Fruit fly (Drosophila melanogaster) whole organism, wandering third instar larva: ENCODE results near the gene Rab9E.
"Not testable (repeated sequence)": the region's sequence is repeated elsewhere in the genome, so short reads cannot be mapped to it uniquely, and the experiment has no call there.

Experiments used
- Abd-B ChIP-seq: fragments of >200 bp; optimal IDR thresholded peaks from 2 replicates; lab custom pipeline; 2017; ENCODE audit warnings: missing biosample characterization, missing genetic modification characterization
- CG32264 ChIP-seq: fragments of 200-800 bp; sonication (Bioruptor generic); optimal IDR thresholded peaks from 2 replicates; lab custom pipeline; 2016; ENCODE audit warnings: missing biosample characterization, missing genetic modification characterization
- CG9705 ChIP-seq: fragments of 200-800 bp; sonication (Bioruptor generic); optimal IDR thresholded peaks from 2 replicates; lab custom pipeline; 2018; ENCODE audit warnings: missing biosample characterization, mild to moderate bottlenecking, missing genetic modification characterization
- CrebA ChIP-seq: fragments of 200-800 bp; sonication (Bioruptor generic); optimal IDR thresholded peaks from 2 replicates; lab custom pipeline; 2016; ENCODE audit warnings: missing biosample characterization, mild to moderate bottlenecking, missing genetic modification characterization, borderline replicate concordance
- Dfd ChIP-seq: fragments of >200 bp; optimal IDR thresholded peaks from 2 replicates; lab custom pipeline; 2017; ENCODE audit warnings: missing biosample characterization, missing genetic modification characterization
- Dif ChIP-seq: fragments of 200-275, 200-300 bp; sonication (Bioruptor generic); optimal IDR thresholded peaks from 2 replicates; lab custom pipeline; 2018; ENCODE audit warnings: missing biosample characterization, missing genetic modification characterization; ENCODE audit not compliant: partially characterized antibody
- GATAd ChIP-seq: sonication (Bioruptor generic); optimal IDR thresholded peaks from 2 replicates; lab custom pipeline; 2016; ENCODE audit warnings: missing biosample characterization, missing genetic modification characterization
- HLH106 ChIP-seq: fragments of 200-800 bp; optimal IDR thresholded peaks from 3 replicates; lab custom pipeline; 2019; ENCODE audit warnings: missing biosample characterization, mild to moderate bottlenecking, missing genetic modification characterization, moderate library complexity
- Hnf4 ChIP-seq: fragments of 200-800 bp; sonication (Bioruptor generic); optimal IDR thresholded peaks from 2 replicates; lab custom pipeline; 2016; ENCODE audit warnings: missing biosample characterization, mild to moderate bottlenecking, missing genetic modification characterization
- Hr78 ChIP-seq: fragments of >200 bp; optimal IDR thresholded peaks from 2 replicates; lab custom pipeline; 2017; ENCODE audit warnings: missing biosample characterization, missing genetic modification characterization
- Hr83 ChIP-seq: fragments of 200-300 bp; sonication (Bioruptor generic); optimal IDR thresholded peaks from 2 replicates; lab custom pipeline; 2016; ENCODE audit warnings: missing biosample characterization, mild to moderate bottlenecking, missing genetic modification characterization, moderate library complexity; ENCODE audit not compliant: poor library complexity, severe bottlenecking
- N ChIP-seq: fragments of >200 bp; optimal IDR thresholded peaks from 2 replicates; lab custom pipeline; 2018; ENCODE audit warnings: missing biosample characterization, missing external identifiers, missing genetic modification characterization
- OdsH ChIP-seq: fragments of 200-800 bp; sonication (Bioruptor generic); optimal IDR thresholded peaks from 2 replicates; lab custom pipeline; 2016; ENCODE audit warnings: missing biosample characterization, mild to moderate bottlenecking, missing genetic modification characterization
- Sp1 ChIP-seq: fragments of 200-800 bp; sonication (Bioruptor generic); optimal IDR thresholded peaks from 3 replicates; lab custom pipeline; 2019; ENCODE audit warnings: missing biosample characterization, mild to moderate bottlenecking, missing genetic modification characterization, moderate library complexity
- Vsx2 ChIP-seq: fragments of 200-300, 225-300 bp; sonication (Bioruptor generic); optimal IDR thresholded peaks from 2 replicates; lab custom pipeline; 2018; ENCODE audit warnings: missing biosample characterization, missing genetic modification characterization; ENCODE audit not compliant: partially characterized antibody
- br ChIP-seq: fragments of 200-800 bp; sonication (Bioruptor generic); optimal IDR thresholded peaks from 2 replicates; lab custom pipeline; 2016; ENCODE audit warnings: missing biosample characterization, missing genetic modification characterization
- brk ChIP-seq: fragments of 200-800 bp; sonication (Bioruptor generic); optimal IDR thresholded peaks from 2 replicates; lab custom pipeline; 2016; ENCODE audit warnings: missing biosample characterization, mild to moderate bottlenecking, missing genetic modification characterization
- dmrt93B ChIP-seq: fragments of 200-800 bp; sonication (Bioruptor generic); optimal IDR thresholded peaks from 2 replicates; lab custom pipeline; 2018; ENCODE audit warnings: missing biosample characterization, mild to moderate bottlenecking, missing genetic modification characterization
- dsf ChIP-seq: sonication (Bioruptor generic); optimal IDR thresholded peaks from 2 replicates; lab custom pipeline; 2016; ENCODE audit warnings: missing biosample characterization, missing genetic modification characterization, borderline replicate concordance
- ey ChIP-seq: fragments of 200-800 bp; sonication (Bioruptor generic); optimal IDR thresholded peaks from 2 replicates; lab custom pipeline; 2016; ENCODE audit warnings: missing biosample characterization, missing genetic modification characterization
- foxo ChIP-seq, 2 experiments: fragments of 200-800 bp; sonication (Bioruptor generic); optimal IDR thresholded peaks; 2 replicates in 1 of 2; 3 replicates in 1 of 2; lab custom pipeline; 2016 to 2017; ENCODE audit warnings: missing biosample characterization in 2 of 2, missing genetic modification characterization in 2 of 2
- fru ChIP-seq: fragments of 200-800 bp; sonication (Bioruptor generic); optimal IDR thresholded peaks from 3 replicates; lab custom pipeline; 2016; ENCODE audit warnings: missing biosample characterization, mild to moderate bottlenecking, missing genetic modification characterization
- h ChIP-seq: fragments of 200-800 bp; sonication (Bioruptor generic); optimal IDR thresholded peaks from 3 replicates; lab custom pipeline; 2016; ENCODE audit warnings: missing biosample characterization, mild to moderate bottlenecking, missing genetic modification characterization
- lola ChIP-seq: fragments of >200 bp; optimal IDR thresholded peaks from 2 replicates; lab custom pipeline; 2017; ENCODE audit warnings: missing biosample characterization, missing genetic modification characterization
- pan ChIP-seq: fragments of >200 bp; optimal IDR thresholded peaks from 2 replicates; lab custom pipeline; 2017
- psq ChIP-seq: fragments of 200-800 bp; sonication (Bioruptor generic); optimal IDR thresholded peaks from 3 replicates; lab custom pipeline; 2017; ENCODE audit warnings: missing biosample characterization, mild to moderate bottlenecking, missing genetic modification characterization, moderate library complexity
- rgr ChIP-seq: fragments of 200-800 bp; sonication (Bioruptor generic); optimal IDR thresholded peaks from 3 replicates; lab custom pipeline; 2016; ENCODE audit warnings: missing biosample characterization, mild to moderate bottlenecking, missing genetic modification characterization
- sage ChIP-seq: fragments of 200-800 bp; sonication (Bioruptor generic); optimal IDR thresholded peaks from 2 replicates; lab custom pipeline; 2016; ENCODE audit warnings: missing biosample characterization, mild to moderate bottlenecking, missing genetic modification characterization
- usp ChIP-seq: fragments of >200 bp; optimal IDR thresholded peaks from 2 replicates; lab custom pipeline; 2017; ENCODE audit warnings: missing biosample characterization, missing genetic modification characterization

Gene Rab9E

DNA sequence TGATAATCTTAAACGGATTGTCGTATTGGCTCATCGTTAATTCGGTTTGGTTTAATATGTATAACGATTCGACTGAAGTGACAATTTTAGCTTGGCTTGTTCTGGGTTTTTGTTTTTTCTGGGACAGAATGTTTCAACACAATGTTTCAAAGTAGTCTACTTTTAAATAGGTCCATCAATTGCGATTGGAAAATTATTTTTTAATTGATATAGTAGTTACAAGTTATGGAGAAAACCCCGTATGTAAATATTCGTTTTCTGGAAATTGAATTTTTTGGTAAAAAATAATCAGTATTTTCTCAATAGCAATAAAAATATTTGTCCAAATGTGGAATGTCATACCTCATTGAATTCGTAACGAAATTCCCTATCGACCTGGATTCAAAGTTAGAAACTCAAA lies 38.5 kb downstream of the Rab9E start, which contains the start of gene Rab9Db:
Gene Rab9Db, minus strand, starts transcription at position 101 of the 400 bp plus-strand sequence.
- TF ChIP-seq CG32264, Vsx2, ey (GFP tag; lab: Kevin White, UChicago): not testable (repeated sequence)

DNA sequence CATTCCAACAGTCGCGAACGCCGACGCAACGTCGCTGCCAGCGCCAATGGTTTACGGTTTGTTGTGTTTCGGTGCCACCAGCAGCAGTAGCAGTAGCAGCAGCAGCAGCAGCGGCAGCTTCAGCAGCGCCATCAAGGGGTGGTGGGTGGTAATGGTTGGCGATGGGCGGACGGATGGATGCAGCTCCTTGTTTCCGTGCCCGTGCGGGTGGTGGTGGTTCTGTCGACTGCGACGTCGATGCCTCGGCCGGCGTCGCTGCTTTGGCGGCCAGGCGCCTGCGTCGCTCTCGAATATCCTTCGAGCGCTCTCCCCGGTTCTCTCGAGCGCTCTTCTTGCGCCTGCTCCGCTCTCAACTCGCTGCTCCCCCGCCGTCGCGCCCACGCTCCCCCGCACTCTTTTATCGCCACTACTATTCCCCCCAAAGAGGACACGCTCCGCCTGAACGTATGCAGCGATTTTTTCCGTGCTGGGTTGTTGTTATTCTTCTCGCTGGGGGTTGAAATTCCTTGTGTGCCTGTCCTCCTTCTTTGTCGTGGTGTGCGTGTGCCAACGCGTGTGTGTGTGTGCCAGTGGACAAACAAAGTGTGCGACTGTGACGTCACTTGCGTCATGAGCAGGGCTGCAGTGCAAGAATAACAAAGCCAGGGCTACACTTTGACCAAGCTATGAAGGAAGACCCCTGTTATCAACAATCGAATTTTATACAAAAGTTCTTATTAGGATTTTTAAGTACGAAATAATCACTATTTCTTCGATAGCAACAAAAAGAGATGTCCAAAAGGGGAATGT lies 40.2 kb downstream of the Rab9E start:
- no peak for TF ChIP-seq CG32264 (GFP tag; lab: Kevin White, UChicago)
- TF ChIP-seq OdsH (GFP tag; lab: Kevin White, UChicago): no peak
- TF ChIP-seq Sp1 (GFP tag; lab: Kevin White, UChicago): no peak
- no peak for TF ChIP-seq Hr83 (GFP tag; lab: Kevin White, UChicago)
- no peak for TF ChIP-seq CG9705 (GFP tag; lab: Kevin White, UChicago)
- no peak for TF ChIP-seq CrebA
- no peak for TF ChIP-seq dsf (GFP tag; lab: Kevin White, UChicago)
- no peak for TF ChIP-seq Hr78 (GFP tag; lab: Kevin White, UChicago)
- no peak for TF ChIP-seq h (GFP tag; lab: Kevin White, UChicago)
- no peak for TF ChIP-seq sage (GFP tag; lab: Kevin White, UChicago)
- no peak for TF ChIP-seq Abd-B (GFP tag; lab: Kevin White, UChicago)
- no peak for TF ChIP-seq Hnf4 (GFP tag; lab: Kevin White, UChicago)
- TF ChIP-seq lola (GFP tag; lab: Kevin White, UChicago): no peak
- no peak for TF ChIP-seq brk (GFP tag; lab: Kevin White, UChicago)
- TF ChIP-seq foxo (GFP tag; optimal IDR thresholded peaks at IDR 0.05; lab: Kevin White, UChicago): no peak
- no peak for TF ChIP-seq GATAd (GFP tag; lab: Kevin White, UChicago)
- TF ChIP-seq usp: no peak

dm6 chrX:10620144-10621005 lies 41.3 kb downstream of the Rab9E start, which contains the start of gene CG43347:
TSS of gene CG43347 (minus strand) at chrX:10620190.
- TF ChIP-seq pan (lab: Kevin White, UChicago) (no peak), HLH106 (tag; lab: Kevin White, UChicago) (peak; percentile 45), psq (GFP tag; lab: Kevin White, UChicago) (peak; percentile 10), CG32264 (GFP tag; lab: Kevin White, UChicago) (no peak), Dfd (no peak), foxo (GFP tag; optimal IDR thresholded peaks at IDR 0.05; lab: Kevin White, UChicago) (peak in 1 of 2 experiments; percentile 40), Dif (GFP tag; lab: Kevin White, UChicago) (peak; percentile 18), ey (GFP tag; lab: Kevin White, UChicago) (peak; percentile 23), fru (GFP tag; lab: Kevin White, UChicago) (peak; percentile 31), dmrt93B (peak; percentile 20), Sp1 (GFP tag; lab: Kevin White, UChicago) (peak; percentile 54), rgr (GFP tag; lab: Kevin White, UChicago) (peak; percentile 12), h (GFP tag; lab: Kevin White, UChicago) (peak; percentile 19)

DNA sequence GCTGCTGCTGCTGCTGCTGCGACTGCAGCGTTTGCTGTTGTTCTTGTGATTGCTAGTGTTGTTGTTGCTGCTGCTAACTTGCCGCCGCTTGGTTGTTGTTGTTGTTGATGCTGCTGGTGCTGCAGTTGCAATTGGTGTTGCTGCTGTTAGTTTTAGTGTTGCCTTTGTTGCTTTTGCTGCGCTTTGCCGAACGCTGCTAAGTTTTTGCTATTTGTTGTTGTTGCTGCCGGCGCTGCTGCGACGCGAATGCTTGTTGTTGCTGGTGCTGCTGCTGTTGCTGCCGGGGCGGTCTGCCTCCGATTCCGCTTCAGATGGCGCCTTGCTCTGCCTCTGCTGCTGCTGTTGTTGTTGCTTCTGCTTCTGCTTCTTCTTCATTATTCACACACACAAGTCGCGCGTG lies 43.2 kb downstream of the Rab9E start:
- TF ChIP-seq Dfd (peak; percentile 94), usp (no peak)
- TF ChIP-seq, all 38 proteins: peak for 1

DNA sequence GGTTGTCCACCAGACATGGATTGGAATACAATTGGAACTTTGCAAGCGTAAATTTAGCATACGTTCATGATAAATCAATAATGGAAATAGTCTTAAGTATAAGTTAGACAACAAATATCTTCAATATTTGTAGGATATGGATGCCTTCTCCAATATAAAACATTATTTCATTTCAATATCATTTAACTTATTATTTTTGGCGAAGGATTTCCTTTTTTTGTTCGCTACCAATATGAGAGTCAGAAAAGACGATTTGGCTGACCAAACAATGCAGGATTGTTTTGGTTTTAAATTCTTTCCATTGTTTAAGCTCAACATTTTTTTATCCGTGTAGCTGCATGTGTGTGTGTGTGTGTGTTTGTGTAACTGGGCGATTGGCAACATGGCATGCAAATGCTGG lies 46.4 kb downstream of the Rab9E start:
- TF ChIP-seq Sp1 (GFP tag; lab: Kevin White, UChicago): no peak
- no peak for TF ChIP-seq N
- TF ChIP-seq foxo (GFP tag; optimal IDR thresholded peaks at IDR 0.05; lab: Kevin White, UChicago): peak in 1 of 2 experiments; percentile 7
- TF ChIP-seq br: no peak
